Fruit fly (Drosophila melanogaster): ENCODE measurements around the gene CG2004.

Gene CG2004

DNA sequence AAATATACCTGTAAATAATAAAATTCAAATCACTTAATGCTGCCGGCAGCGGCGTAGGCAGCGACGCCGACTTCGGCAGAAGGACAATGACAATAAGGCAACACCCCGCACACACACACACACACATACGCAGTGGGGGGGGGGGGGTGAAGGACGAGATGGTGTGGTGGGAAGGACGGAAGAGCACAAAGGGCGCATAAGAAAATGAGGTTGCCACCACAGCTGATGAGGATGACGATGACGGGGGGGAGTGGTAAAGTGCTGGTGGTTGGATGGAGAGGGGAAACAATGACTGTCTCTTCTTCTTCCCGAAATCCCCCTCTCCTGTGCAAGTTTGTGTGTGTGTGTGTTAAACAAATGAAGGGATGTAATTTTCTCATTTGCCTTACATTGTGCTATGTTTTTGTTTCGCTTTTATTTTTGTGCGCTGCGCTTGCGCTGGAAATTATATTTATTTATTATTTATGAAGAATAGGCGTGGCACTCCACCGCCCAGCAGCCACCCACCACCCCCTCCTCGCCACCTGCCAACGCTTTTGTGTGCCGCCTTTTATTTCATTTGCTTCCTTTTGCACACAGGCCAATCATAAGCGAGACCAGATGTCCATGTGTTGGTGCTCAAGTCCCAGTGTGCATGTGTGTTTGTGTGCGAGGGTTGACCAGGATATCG lies 19.8 kb downstream of the CG2004 start:
- TF ChIP-seq vfl (GFP tag; optimal IDR thresholded peaks at IDR 0.05) (no peak), CG4424 (GFP tag; optimal IDR thresholded peaks at IDR 0.05) (no peak), klu (GFP tag; IDR thresholded peaks at IDR 0.05) (no peak), Nf-YB (GFP tag; optimal IDR thresholded peaks at IDR 0.05) (peak; percentile 92), cg (GFP tag; optimal IDR thresholded peaks at IDR 0.05) (peak; percentile 64), seq (GFP tag; IDR thresholded peaks at IDR 0.05) (peak; percentile 63; the same call in 1 of the 2 replicates), ewg (GFP tag; optimal IDR thresholded peaks at IDR 0.05) (peak; percentile 77), CG18599 (GFP tag; optimal IDR thresholded peaks at IDR 0.05) (no peak), Tbp (GFP tag; optimal IDR thresholded peaks at IDR 0.05) (no peak), pros (GFP tag; optimal IDR thresholded peaks at IDR 0.05) (peak; percentile 25), CG6272 (GFP tag; IDR thresholded peaks at IDR 0.05) (no peak), eve (GFP tag; optimal IDR thresholded peaks at IDR 0.05) (no peak), gsb (GFP tag; IDR thresholded peaks at IDR 0.05) (no peak), lov (optimal IDR thresholded peaks at IDR 0.05) (no peak), lov (GFP tag; IDR thresholded peaks at IDR 0.05) (0 out of 3 replicates have a peak, but pooled peaks have one; percentile 15), fd64A (GFP tag; optimal IDR thresholded peaks at IDR 0.05) (no peak), CG17328 (GFP tag; IDR thresholded peaks at IDR 0.05) (no peak), Hr51 (GFP tag; optimal IDR thresholded peaks at IDR 0.05) (no peak), disco-r (GFP tag; optimal IDR thresholded peaks at IDR 0.05) (no peak), Adf1 (GFP tag; IDR thresholded peaks at IDR 0.05) (peak; percentile 82), CG10462 (GFP tag; optimal IDR thresholded peaks at IDR 0.05) (no peak), Nf-YC (tag; optimal IDR thresholded peaks at IDR 0.05) (peak; percentile 95), knrl (GFP tag; IDR thresholded peaks at IDR 0.05; ENCODE audit: partially characterized antibody) (no peak), CG17385 (GFP tag; optimal IDR thresholded peaks at IDR 0.05) (peak; percentile 74), run (tag; optimal IDR thresholded peaks at IDR 0.05) (no peak), Ada2b (GFP tag; IDR thresholded peaks at IDR 0.05) (no peak), Stat92E (GFP tag; optimal IDR thresholded peaks at IDR 0.05) (no peak), CG4707 (GFP tag; optimal IDR thresholded peaks at IDR 0.05) (no peak), CG3065 (GFP tag; optimal IDR thresholded peaks at IDR 0.05) (no peak), crol (GFP tag; IDR thresholded peaks at IDR 0.05) (peak; percentile 97), CG8924 (tag; optimal IDR thresholded peaks at IDR 0.05) (no peak), otp (GFP tag; IDR thresholded peaks at IDR 0.05) (no peak), abd-A (tag; optimal IDR thresholded peaks at IDR 0.05) (peak; percentile 82), CG10209 (GFP tag; optimal IDR thresholded peaks at IDR 0.05) (no peak)

DNA sequence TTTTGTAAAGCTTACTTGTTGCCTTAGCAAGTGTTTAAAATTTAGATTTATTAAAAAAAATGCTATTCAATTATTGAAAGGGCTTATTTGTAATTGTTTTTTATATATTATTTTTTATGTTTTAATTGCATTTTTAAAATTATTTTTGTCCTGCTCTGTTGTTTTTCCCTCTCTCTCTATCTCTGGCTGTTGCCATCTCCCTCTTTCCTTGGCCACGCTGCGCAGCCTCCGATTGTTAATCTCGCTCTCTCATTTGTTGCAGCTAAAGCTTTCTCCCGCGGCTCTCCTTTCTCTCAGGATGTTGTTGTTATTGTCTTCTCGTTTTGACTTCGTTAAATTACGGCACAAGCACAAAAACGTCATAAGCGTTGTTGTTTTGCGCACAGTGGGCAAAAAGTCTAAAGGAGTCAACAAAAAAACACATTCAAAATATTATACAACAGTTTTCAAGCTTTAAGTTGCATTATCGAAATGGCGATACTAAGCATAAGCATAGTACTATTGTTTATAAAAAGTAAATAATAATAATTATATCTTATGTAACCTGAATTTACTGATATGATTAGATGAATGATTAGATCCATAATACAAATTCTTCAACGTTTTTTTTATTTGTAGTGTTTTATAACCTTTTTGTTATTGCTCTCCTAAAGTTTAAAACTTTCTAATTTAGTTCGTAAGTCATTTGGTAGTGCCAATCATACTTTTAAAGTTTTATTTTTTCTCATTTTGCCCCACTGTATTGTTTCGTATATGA lies 20.5 kb downstream of the CG2004 start:
- TF ChIP-seq CG9817 (tag; optimal IDR thresholded peaks at IDR 0.05) (no peak), pfk (GFP tag; optimal IDR thresholded peaks at IDR 0.05) (no peak), Doc2 (GFP tag; IDR thresholded peaks at IDR 0.05) (no peak), Six4 (GFP tag; optimal IDR thresholded peaks at IDR 0.05) (no peak), CG6683 (GFP tag; optimal IDR thresholded peaks at IDR 0.05) (no peak), CG4282 (GFP tag; optimal IDR thresholded peaks at IDR 0.05) (no peak), CG12104 (GFP tag; optimal IDR thresholded peaks at IDR 0.05) (no peak), CG6765 (GFP tag; optimal IDR thresholded peaks at IDR 0.05) (no peak), CG2116 (GFP tag; optimal IDR thresholded peaks at IDR 0.05) (no peak), CG6654 (GFP tag; optimal IDR thresholded peaks at IDR 0.05) (no peak), CG13775 (GFP tag; optimal IDR thresholded peaks at IDR 0.05) (no peak), CG2120 (GFP tag; optimal IDR thresholded peaks at IDR 0.05) (no peak), CG7839 (tag; optimal IDR thresholded peaks at IDR 0.05) (peak; percentile 53), Nf-YC (tag; optimal IDR thresholded peaks at IDR 0.05) (peak; percentile 51), sna (GFP tag; IDR thresholded peaks at IDR 0.05; ENCODE audit: partially characterized antibody) (no peak), CG17829 (tag; optimal IDR thresholded peaks at IDR 0.05) (no peak), Aef1 (GFP tag; IDR thresholded peaks at IDR 0.05) (no peak)

Measured in whole organism, embryonic.